Fruit fly (Drosophila melanogaster): ENCODE data around the gene caps.

- TF ChIP-seq Hr96 (GFP tag; optimal IDR thresholded peaks at IDR 0.05) (no peak), CG33017 (tag; optimal IDR thresholded peaks at IDR 0.05) (no peak), CG11617 (GFP tag; optimal IDR thresholded peaks at IDR 0.05) (no peak), Mnt (GFP tag; optimal IDR thresholded peaks at IDR 0.05) (no peak), CG7101 (tag; optimal IDR thresholded peaks at IDR 0.05) (no peak), Clk (GFP tag; optimal IDR thresholded peaks at IDR 0.05) (no peak), CG14711 (tag; optimal IDR thresholded peaks at IDR 0.05) (no peak), bab1 (GFP tag; optimal IDR thresholded peaks at IDR 0.05) (no peak), cic (GFP tag; optimal IDR thresholded peaks at IDR 0.05) (no peak), CG7045 (GFP tag; optimal IDR thresholded peaks at IDR 0.05) (no peak), CG12768 (GFP tag; optimal IDR thresholded peaks at IDR 0.05) (no peak), pad (GFP tag; optimal IDR thresholded peaks at IDR 0.05) (no peak)
Observed at dm6 chr3L:13301787-13302186, 73.3 kb downstream of the caps start.
